Worm (Caenorhabditis elegans) whole organism, young adult: ENCODE measurements around the gene tsp-20.

Experiments
- B0035.1 ChIP-seq: sonication (generic microtip); optimal IDR thresholded peaks from 2 replicates; lab custom pipeline; 2016; ENCODE audit warnings: missing genetic modification characterization, mild to moderate bottlenecking, missing compliant biosample characterization, missing genotype, missing genetic modification reagents
- F22D6.2 ChIP-seq: sonication (generic microtip); optimal IDR thresholded peaks from 2 replicates; lab custom pipeline; 2016; ENCODE audit warnings: mild to moderate bottlenecking, missing genetic modification characterization, missing compliant biosample characterization
- F23B12.7 ChIP-seq: sonication (generic microtip); optimal IDR thresholded peaks from 2 replicates; lab custom pipeline; 2017; ENCODE audit warnings: missing genetic modification characterization, mild to moderate bottlenecking, missing compliant biosample characterization, antibody characterized with exemption, moderate library complexity; ENCODE audit not compliant: insufficient read depth
- F39B2.1 ChIP-seq: fragments of 200-800 bp; sonication (Bioruptor generic); IDR thresholded peaks from 2 replicates; pipeline ENCODE4 v1.3.6; 2022; ENCODE audit warnings: missing genetic modification reagents, missing genetic modification characterization, missing compliant biosample characterization
- Y79H2A.3 ChIP-seq: fragments of 200-800 bp; sonication (Bioruptor generic); conservative IDR thresholded peaks from 2 replicates; pipeline ENCODE4 v1.3.6; 2022; ENCODE audit warnings: missing genetic modification reagents, missing genetic modification characterization, missing compliant biosample characterization
- ZK185.1 ChIP-seq: sonication (generic microtip); optimal IDR thresholded peaks from 2 replicates; lab custom pipeline; 2016; ENCODE audit warnings: mild to moderate bottlenecking, missing genetic modification characterization, missing compliant biosample characterization; ENCODE audit not compliant: poor library complexity, severe bottlenecking
- ama-1 ChIP-seq, 3 experiments: fragments of 150-350 bp in 1 of 3; sonication (generic microtip) in 2 of 3; optimal IDR thresholded peaks; 2 replicates each; lab custom pipeline; 2014 to 2018; ENCODE audit warnings: missing biosample characterization in 2 of 3, missing genetic modification characterization in 2 of 3, missing genetic modification reagents in 2 of 3
- aptf-3 ChIP-seq: fragments of 200-800 bp; sonication (Bioruptor generic); IDR thresholded peaks from 2 replicates; pipeline ENCODE4 v1.3.6; 2022; ENCODE audit warnings: missing genetic modification characterization, missing compliant biosample characterization
- atf-7 ChIP-seq: sonication (generic microtip); optimal IDR thresholded peaks from 2 replicates; lab custom pipeline; 2017; ENCODE audit warnings: mild to moderate bottlenecking, missing genetic modification characterization, missing compliant biosample characterization
- athp-1 ChIP-seq: sonication (generic microtip); optimal IDR thresholded peaks from 2 replicates; lab custom pipeline; 2017; ENCODE audit warnings: mild to moderate bottlenecking, missing genetic modification characterization, missing compliant biosample characterization
- attf-3 ChIP-seq: fragments of 200-800 bp; sonication (Bioruptor generic); conservative IDR thresholded peaks from 2 replicates; pipeline ENCODE4 v1.3.6; 2022; ENCODE audit warnings: missing genetic modification reagents, missing genetic modification characterization, missing compliant biosample characterization
- attf-5 ChIP-seq: fragments of 200-800 bp; sonication (Bioruptor generic); optimal IDR thresholded peaks from 2 replicates; lab custom pipeline; 2018; ENCODE audit warnings: mild to moderate bottlenecking, missing genetic modification characterization, missing compliant biosample characterization
- chd-7 ChIP-seq: sonication (generic microtip); optimal IDR thresholded peaks from 2 replicates; lab custom pipeline; 2016; ENCODE audit warnings: mild to moderate bottlenecking, missing genetic modification characterization, moderate library complexity, missing compliant biosample characterization
- dpl-1 ChIP-seq: fragments of 150-350 bp; optimal IDR thresholded peaks from 2 replicates; lab custom pipeline; 2014; ENCODE audit warnings: missing biosample characterization, missing genetic modification reagents, missing genetic modification characterization
- efl-1 ChIP-seq: fragments of 150-350 bp; optimal IDR thresholded peaks from 2 replicates; lab custom pipeline; 2014; ENCODE audit warnings: missing biosample characterization, missing genetic modification reagents, missing genetic modification characterization
- egl-44 ChIP-seq: fragments of 200-800 bp; sonication (Bioruptor generic); IDR thresholded peaks from 2 replicates; pipeline ENCODE4 v1.3.6; 2022; ENCODE audit warnings: missing genetic modification reagents, missing genetic modification characterization, missing compliant biosample characterization
- him-1 ChIP-seq: sonication (generic microtip); optimal IDR thresholded peaks from 2 replicates; lab custom pipeline; 2016; ENCODE audit warnings: missing genotype, missing genetic modification reagents, missing genetic modification characterization, missing compliant biosample characterization
- hmg-20 ChIP-seq: fragments of 200-800 bp; sonication (Bioruptor generic); IDR thresholded peaks from 2 replicates; pipeline ENCODE4 v1.3.6; 2022; ENCODE audit warnings: missing genetic modification reagents, missing genetic modification characterization, missing compliant biosample characterization
- lin-54 ChIP-seq: fragments of 200-800 bp; sonication (Bioruptor generic); optimal IDR thresholded peaks from 2 replicates; lab custom pipeline; 2018; ENCODE audit warnings: mild to moderate bottlenecking, missing genetic modification characterization, missing compliant biosample characterization
- lsl-1 ChIP-seq: fragments of 200-800 bp; sonication (Bioruptor generic); optimal IDR thresholded peaks from 2 replicates; lab custom pipeline; 2018; ENCODE audit warnings: mild to moderate bottlenecking, missing genetic modification characterization, moderate library complexity, missing compliant biosample characterization
- madf-3 ChIP-seq: fragments of 200-800 bp; sonication (Bioruptor generic); IDR thresholded peaks from 2 replicates; pipeline ENCODE4 v1.3.6; 2022; ENCODE audit warnings: missing genetic modification reagents, missing genetic modification characterization, missing compliant biosample characterization
- madf-8 ChIP-seq: fragments of 200-800 bp; sonication (Bioruptor generic); conservative IDR thresholded peaks from 2 replicates; pipeline ENCODE4 v1.3.6; 2022; ENCODE audit warnings: missing genetic modification reagents, missing genetic modification characterization, missing compliant biosample characterization
- mes-4 ChIP-seq: sonication (generic microtip); optimal IDR thresholded peaks from 2 replicates; lab custom pipeline; 2016; ENCODE audit warnings: missing genotype, missing genetic modification characterization, missing compliant biosample characterization
- nfyb-1 ChIP-seq: fragments of 200-800 bp; sonication (Bioruptor generic); IDR thresholded peaks from 2 replicates; pipeline ENCODE4 v1.3.6; 2022; ENCODE audit warnings: missing genetic modification reagents, missing genetic modification characterization, missing compliant biosample characterization
- nhr-179 ChIP-seq: sonication (generic microtip); optimal IDR thresholded peaks from 2 replicates; lab custom pipeline; 2016; ENCODE audit warnings: mild to moderate bottlenecking, missing genetic modification characterization, missing compliant biosample characterization
- nhr-90 ChIP-seq: sonication (generic microtip); optimal IDR thresholded peaks from 2 replicates; lab custom pipeline; 2016; ENCODE audit warnings: missing genotype, mild to moderate bottlenecking, missing genetic modification characterization, missing compliant biosample characterization
- pbrm-1 ChIP-seq: fragments of 200-800 bp; sonication (Bioruptor generic); IDR thresholded peaks from 2 replicates; pipeline ENCODE4 v1.3.6; 2022; ENCODE audit warnings: missing genetic modification reagents, missing genetic modification characterization, missing compliant biosample characterization
- pha-4 ChIP-seq: fragments of 150-350 bp; sonication (generic microtip); optimal IDR thresholded peaks from 2 replicates; lab custom pipeline; 2014; ENCODE audit warnings: missing biosample characterization, missing genetic modification reagents, missing genetic modification characterization
- rec-8 ChIP-seq, 2 experiments: sonication (generic microtip); optimal IDR thresholded peaks; 2 replicates each; lab custom pipeline; 2016; ENCODE audit warnings: mild to moderate bottlenecking in 2 of 2, missing genetic modification characterization in 2 of 2, missing genetic modification reagents in 2 of 2, missing genotype in 2 of 2, missing biosample characterization in 1 of 2, missing compliant biosample characterization in 1 of 2, moderate library complexity in 1 of 2
- sdz-38 ChIP-seq: sonication (generic microtip); optimal IDR thresholded peaks from 2 replicates; lab custom pipeline; 2016; ENCODE audit warnings: missing genotype, missing genetic modification characterization, missing compliant biosample characterization
- snpc-1.1 ChIP-seq: sonication (generic microtip); optimal IDR thresholded peaks from 2 replicates; lab custom pipeline; 2017; ENCODE audit warnings: missing genetic modification characterization, mild to moderate bottlenecking, missing compliant biosample characterization, antibody characterized with exemption, moderate library complexity, missing genotype, missing genetic modification reagents; ENCODE audit not compliant: insufficient read depth
- snpc-4 ChIP-seq, 5 experiments: fragments of 150-350 bp in 1 of 5; sonication (generic microtip) in 4 of 5; optimal IDR thresholded peaks; 2 replicates each; lab custom pipeline; 2014 to 2018; ENCODE audit warnings: missing genetic modification characterization in 5 of 5, missing biosample characterization in 3 of 5, antibody characterized with exemption in 2 of 5, mild to moderate bottlenecking in 2 of 5, missing compliant biosample characterization in 2 of 5, missing genotype in 2 of 5, moderate library complexity in 2 of 5, missing genetic modification reagents in 1 of 5
- sptf-2 ChIP-seq: fragments of 200-800 bp; sonication (Bioruptor generic); optimal IDR thresholded peaks from 2 replicates; lab custom pipeline; 2018; ENCODE audit warnings: mild to moderate bottlenecking, missing genetic modification characterization, missing compliant biosample characterization
- tlf-1 ChIP-seq: fragments of 200-800 bp; sonication (Bioruptor generic); optimal IDR thresholded peaks from 2 replicates; lab custom pipeline; 2018; ENCODE audit warnings: mild to moderate bottlenecking, missing genetic modification characterization, missing compliant biosample characterization
- unc-130 ChIP-seq: sonication (generic microtip); optimal IDR thresholded peaks from 2 replicates; lab custom pipeline; 2016; ENCODE audit warnings: missing genetic modification reagents, missing genetic modification characterization, missing compliant biosample characterization
- xnd-1 ChIP-seq: sonication (generic microtip); optimal IDR thresholded peaks from 2 replicates; lab custom pipeline; 2016; ENCODE audit warnings: missing genotype, missing genetic modification reagents, missing genetic modification characterization, missing compliant biosample characterization
- ztf-18 ChIP-seq: sonication (generic microtip); optimal IDR thresholded peaks from 2 replicates; lab custom pipeline; 2016; ENCODE audit warnings: missing genotype, mild to moderate bottlenecking, missing genetic modification characterization, missing compliant biosample characterization
- ztf-26 ChIP-seq: sonication (generic microtip); optimal IDR thresholded peaks from 2 replicates; lab custom pipeline; 2017; ENCODE audit warnings: missing genetic modification characterization, missing compliant biosample characterization
- ztf-28 ChIP-seq: fragments of 200-800 bp; sonication (Bioruptor generic); IDR thresholded peaks from 2 replicates; pipeline ENCODE4 v1.3.6; 2022; ENCODE audit warnings: missing genetic modification reagents, missing genetic modification characterization, missing compliant biosample characterization
- ztf-3 ChIP-seq: fragments of 200-800 bp; sonication (Bioruptor generic); optimal IDR thresholded peaks from 2 replicates; lab custom pipeline; 2018; ENCODE audit warnings: mild to moderate bottlenecking, missing genetic modification characterization, missing compliant biosample characterization

The tsp-20 gene

ce11 chrX:12034661-12035060 is 824 bp upstream of the tsp-20 start:
- TF ChIP-seq tlf-1 (GFP tag; lab: Kevin White, UChicago): no peak

- TF ChIP-seq xnd-1 (tag; lab: Kevin White, UChicago): no peak
- TF ChIP-seq pha-4 (tag; lab: Kevin White, UChicago): no peak
- TF ChIP-seq him-1 (tag; lab: Kevin White, UChicago): no peak
- TF ChIP-seq pbrm-1 (GFP tag; lab: Robert Waterston, UW): no peak
- no peak for TF ChIP-seq dpl-1 (GFP tag; lab: Kevin White, UChicago)
- TF ChIP-seq chd-7 (tag; lab: Kevin White, UChicago): no peak
- no peak for TF ChIP-seq F39B2.1 (GFP tag; lab: Robert Waterston, UW)
- no peak for TF ChIP-seq Y79H2A.3 (GFP tag; lab: Robert Waterston, UW)
- no peak for TF ChIP-seq madf-8 (GFP tag; lab: Robert Waterston, UW)
- no peak for TF ChIP-seq sdz-38
- no peak for TF ChIP-seq lsl-1 (GFP tag; lab: Kevin White, UChicago)
- no peak for TF ChIP-seq ama-1 (optimal IDR thresholded peaks at IDR 0.05; lab: Kevin White, UChicago)
- TF ChIP-seq ama-1 (GFP tag; optimal IDR thresholded peaks at IDR 0.05; lab: Kevin White, UChicago): no peak
- TF ChIP-seq egl-44 (GFP tag; lab: Robert Waterston, UW): no peak
- TF ChIP-seq lin-54: no peak
- no peak for TF ChIP-seq ztf-18 (tag; lab: Kevin White, UChicago)
- TF ChIP-seq snpc-1.1 (tag; lab: Kevin White, UChicago): no peak
- TF ChIP-seq hmg-20: no peak
- TF ChIP-seq unc-130 (GFP tag; lab: Kevin White, UChicago): no peak
These were observed 8.6 kb downstream of the tsp-20 start, which contains the start of gene B0198.2 for ce11 chrX:12025070-12025789. Gene B0198.2 (plus strand): TSS chrX:12025739.

ce11 chrX:12022496-12022895 is 11.3 kb downstream of the tsp-20 start:
- TF ChIP-seq ZK185.1 (tag; lab: Kevin White, UChicago): no peak
- no peak for TF ChIP-seq ztf-3
- TF ChIP-seq nhr-90 (tag; lab: Kevin White, UChicago): no peak
- no peak for TF ChIP-seq snpc-1.1 (tag; lab: Kevin White, UChicago)
- no peak for TF ChIP-seq athp-1 (tag; lab: Kevin White, UChicago)
- no peak for TF ChIP-seq ztf-18 (tag; lab: Kevin White, UChicago)
- TF ChIP-seq aptf-3 (GFP tag; lab: Robert Waterston, UW): no peak
- no peak for TF ChIP-seq mes-4 (tag; lab: Kevin White, UChicago)
- TF ChIP-seq attf-3 (GFP tag; lab: Robert Waterston, UW): no peak
- no peak for TF ChIP-seq snpc-4 (GFP tag; optimal IDR thresholded peaks at IDR 0.05; lab: Kevin White, UChicago)
- TF ChIP-seq snpc-4 (tag; optimal IDR thresholded peaks at IDR 0.05; lab: Kevin White, UChicago): no peak
- no peak for TF ChIP-seq chd-7 (tag; lab: Kevin White, UChicago)

- no peak for TF ChIP-seq nhr-179 (tag; lab: Kevin White, UChicago)
- no peak for TF ChIP-seq ztf-28 (GFP tag; lab: Robert Waterston, UW)
- TF ChIP-seq sptf-2 (GFP tag; lab: Kevin White, UChicago): no peak
- no peak for TF ChIP-seq attf-5 (GFP tag; lab: Kevin White, UChicago)
- no peak for TF ChIP-seq attf-3 (GFP tag; lab: Robert Waterston, UW)
- TF ChIP-seq F23B12.7 (tag; lab: Kevin White, UChicago): no peak
- TF ChIP-seq efl-1: no peak
- TF ChIP-seq F22D6.2 (tag; lab: Kevin White, UChicago): no peak
- no peak for TF ChIP-seq atf-7 (tag; lab: Kevin White, UChicago)
- no peak for TF ChIP-seq rec-8 (tag; optimal IDR thresholded peaks at IDR 0.05; lab: Kevin White, UChicago)
- TF ChIP-seq B0035.1 (tag; lab: Kevin White, UChicago): no peak
- TF ChIP-seq nfyb-1: no peak
- no peak for TF ChIP-seq ztf-26 (tag; lab: Kevin White, UChicago)
- TF ChIP-seq egl-44 (GFP tag; lab: Robert Waterston, UW): no peak
- no peak for TF ChIP-seq madf-3
- TF ChIP-seq, all 124 proteins: peak for 0
These were observed 12.4 kb downstream of the tsp-20 start for ce11 chrX:12021446-12021845.
